Fruit fly (Drosophila melanogaster): ENCODE data around the gene eEF1gamma.

DNA sequence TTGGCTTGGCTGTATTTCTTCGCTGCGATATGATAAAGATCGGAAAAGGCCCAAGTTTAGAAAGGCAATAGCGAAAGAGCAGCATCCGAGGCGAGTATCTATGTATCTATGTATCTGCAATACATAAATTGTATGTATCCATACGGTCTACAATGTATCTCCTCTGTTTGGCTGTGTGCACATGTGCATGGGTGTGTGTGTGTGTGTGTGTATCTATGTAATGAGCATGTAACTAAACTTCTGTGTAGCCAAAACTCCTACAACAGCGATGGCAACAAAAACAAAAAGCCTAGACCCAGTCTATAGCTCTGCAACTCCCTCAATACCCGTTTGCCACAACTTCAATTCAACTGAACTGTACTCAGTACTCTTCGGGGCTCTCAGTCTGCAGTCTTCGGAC, 9.9 kb upstream of the eEF1gamma start:
- TF ChIP-seq CG8478 (optimal IDR thresholded peaks at IDR 0.05) (no peak), CTCF (optimal IDR thresholded peaks at IDR 0.05) (no peak)
